Fruit fly (Drosophila melanogaster) Kc167 (cell line): ENCODE measurements around the gene CG16719.

Source experiments
- Myc ChIP-seq: fragments of >200 bp; optimal IDR thresholded peaks from 2 replicates; lab custom pipeline; 2017; ENCODE audit warnings: missing external identifiers
- insv ChIP-seq: fragments of >200 bp; optimal IDR thresholded peaks from 3 replicates; lab custom pipeline; 2018; ENCODE audit warnings: missing external identifiers
- ttk ChIP-seq: sonication (Bioruptor generic); optimal IDR thresholded peaks from 2 replicates; lab custom pipeline; 2017; ENCODE audit warnings: missing external identifiers

dm6 chr3L:9704162-9704748, 19.3 kb downstream of the CG16719 start, which contains the start of gene CG16711:
- no peak for TF ChIP-seq insv (lab: Kevin White, UChicago)
- no peak for TF ChIP-seq Myc (lab: Kevin White, UChicago)
- no peak for TF ChIP-seq ttk
